Worm (Caenorhabditis elegans): ENCODE results near the gene Y39B6A.7.

DNA sequence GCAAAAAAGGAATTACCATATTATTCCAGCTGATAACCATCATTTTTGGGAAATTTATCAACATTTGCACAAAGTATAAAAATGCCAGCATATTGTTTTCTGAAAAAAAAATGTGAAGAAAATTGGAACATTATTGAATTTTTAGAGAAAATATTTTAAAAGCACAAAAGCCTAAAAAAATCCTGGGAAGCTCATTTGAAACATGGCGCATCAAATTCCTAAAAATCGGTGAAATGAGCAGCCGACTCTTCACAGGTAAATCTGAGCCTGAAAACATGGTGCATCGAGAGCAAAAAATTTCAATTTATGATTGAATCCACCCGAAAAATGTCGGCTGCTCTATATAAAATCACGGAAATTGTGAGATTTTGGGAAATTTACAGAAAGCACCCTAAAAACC, at the start of gene Y39B6A.7:
- TF ChIP-seq ref-2 (tag; optimal IDR thresholded peaks at IDR 0.05) (no peak), unc-55 (GFP tag; optimal IDR thresholded peaks at IDR 0.05) (no peak), pros-1 (tag; optimal IDR thresholded peaks at IDR 0.05) (no peak), elt-2 (tag; optimal IDR thresholded peaks at IDR 0.05) (no peak)
